Worm (Caenorhabditis elegans) whole organism, L4/young adult: Measurements from ENCODE around the gene tbc-6.

Experiments used
- W03F9.2 ChIP-seq: fragments of 150-350 bp; optimal IDR thresholded peaks from 2 replicates; lab custom pipeline; 2014; ENCODE audit warnings: missing biosample characterization, missing genetic modification characterization
- dao-5 ChIP-seq: sonication (generic microtip); optimal IDR thresholded peaks from 2 replicates; lab custom pipeline; 2016; ENCODE audit warnings: missing genotype, missing genetic modification characterization, moderate library complexity, missing compliant biosample characterization

- TF ChIP-seq dao-5: no peak
- TF ChIP-seq W03F9.2 (tag; lab: Kevin White, UChicago): no peak
These were observed 13.3 kb upstream of the tbc-6 start, which contains the start of gene egl-27 for ce11 chrII:6834582-6835058.
